Fruit fly (Drosophila melanogaster): Measurements from ENCODE around the gene Hira.

Hira gene

dm6 chrX:7705175-7706097 is 16.5 kb upstream of the Hira start (continued):
- TF ChIP-seq Awh (GFP tag; IDR thresholded peaks at IDR 0.05) (peak; percentile 83), CG4707 (GFP tag; optimal IDR thresholded peaks at IDR 0.05) (peak; percentile 89), Bdp1 (GFP tag; optimal IDR thresholded peaks at IDR 0.05) (peak; percentile 77), CG34224 (GFP tag; IDR thresholded peaks at IDR 0.05; ENCODE audit: partially characterized antibody) (no peak), wek (GFP tag; optimal IDR thresholded peaks at IDR 0.05) (peak; percentile 59), tll (GFP tag; optimal IDR thresholded peaks at IDR 0.05) (peak in 1 of 2 experiments; percentile 68), Gsc (GFP tag; IDR thresholded peaks at IDR 0.05) (0 out of 2 replicates have a peak, but pooled peaks have one; percentile 42), PHDP (tag; optimal IDR thresholded peaks at IDR 0.05) (peak; percentile 95), Neu2 (GFP tag; optimal IDR thresholded peaks at IDR 0.05; ENCODE audit: borderline replicate concordance) (no peak), CG2875 (GFP tag; optimal IDR thresholded peaks at IDR 0.05) (peak; percentile 88), CG4360 (GFP tag; IDR thresholded peaks at IDR 0.05) (peak; percentile 61; the same call in 1 of the 2 replicates), gro (GFP tag; optimal IDR thresholded peaks at IDR 0.05) (peak; percentile 42), CG5245 (GFP tag; optimal IDR thresholded peaks at IDR 0.05) (peak; percentile 84), sima (GFP tag; optimal IDR thresholded peaks at IDR 0.05) (no peak), CG12071 (GFP tag; optimal IDR thresholded peaks at IDR 0.05) (peak; percentile 81), CG12299 (tag; optimal IDR thresholded peaks at IDR 0.05) (peak; percentile 86), CG31441 (GFP tag; IDR thresholded peaks at IDR 0.05) (peak; percentile 98), CG6813 (GFP tag; optimal IDR thresholded peaks at IDR 0.05) (peak; percentile 87), pb (GFP tag; optimal IDR thresholded peaks at IDR 0.05) (peak; percentile 52), hbn (GFP tag; IDR thresholded peaks at IDR 0.05; ENCODE audit: partially characterized antibody) (no peak), CG15011 (GFP tag; optimal IDR thresholded peaks at IDR 0.05) (peak; percentile 93), YL-1 (GFP tag; optimal IDR thresholded peaks at IDR 0.05) (peak; percentile 55), bab2 (GFP tag; optimal IDR thresholded peaks at IDR 0.05) (peak; percentile 83), CG16815 (GFP tag; optimal IDR thresholded peaks at IDR 0.05) (peak; percentile 92), caup (GFP tag; optimal IDR thresholded peaks at IDR 0.05; ENCODE audit: severe bottlenecking) (peak; percentile 94), CG1792 (GFP tag; optimal IDR thresholded peaks at IDR 0.05) (peak; percentile 54), CG8924 (tag; optimal IDR thresholded peaks at IDR 0.05) (peak; percentile 97), ATbp (GFP tag; optimal IDR thresholded peaks at IDR 0.05) (peak; percentile 92), h (optimal IDR thresholded peaks at IDR 0.05) (no peak), CG30403 (GFP tag; optimal IDR thresholded peaks at IDR 0.05) (peak; percentile 97), CkIIα-i1 (GFP tag; IDR thresholded peaks at IDR 0.05) (no peak), CG14965 (GFP tag; optimal IDR thresholded peaks at IDR 0.05; ENCODE audit: borderline replicate concordance) (no peak), gem (tag; optimal IDR thresholded peaks at IDR 0.05) (peak; percentile 98), btn (GFP tag; optimal IDR thresholded peaks at IDR 0.05) (peak; percentile 18), fd64A (GFP tag; optimal IDR thresholded peaks at IDR 0.05) (peak; percentile 60), CG9215 (GFP tag; IDR thresholded peaks at IDR 0.05) (peak; percentile 87), CG15514 (GFP tag; optimal IDR thresholded peaks at IDR 0.05) (peak; percentile 82), CG6175 (GFP tag; IDR thresholded peaks at IDR 0.05) (peak; percentile 61; the same call in 1 of the 3 replicates), bcd (GFP tag; optimal IDR thresholded peaks at IDR 0.05) (peak; percentile 95), hb (GFP tag; IDR thresholded peaks at IDR 0.05; ENCODE audit: partially characterized antibody) (no peak), CG3838 (GFP tag; optimal IDR thresholded peaks at IDR 0.05) (peak; percentile 58), Bgb (GFP tag; IDR thresholded peaks at IDR 0.05; ENCODE audit: partially characterized antibody) (no peak), CG3065 (GFP tag; optimal IDR thresholded peaks at IDR 0.05) (peak; percentile 83), Dref (GFP tag; IDR thresholded peaks at IDR 0.05) (no peak), exex (tag; optimal IDR thresholded peaks at IDR 0.05) (peak; percentile 55), rib (GFP tag; IDR thresholded peaks at IDR 0.05) (0 out of 2 replicates have a peak, but pooled peaks have one; percentile 52), CG10431 (GFP tag; optimal IDR thresholded peaks at IDR 0.05) (peak; percentile 82)
